Fruit fly (Drosophila melanogaster) whole organism, wandering third instar larva: Measurements from ENCODE around the gene Nmt.

ENCODE experiments used
- Abd-B ChIP-seq: fragments of >200 bp; optimal IDR thresholded peaks from 2 replicates; lab custom pipeline; 2017; ENCODE audit warnings: missing biosample characterization, missing genetic modification characterization
- CG32264 ChIP-seq: fragments of 200-800 bp; sonication (Bioruptor generic); optimal IDR thresholded peaks from 2 replicates; lab custom pipeline; 2016; ENCODE audit warnings: missing biosample characterization, missing genetic modification characterization
- CG9705 ChIP-seq: fragments of 200-800 bp; sonication (Bioruptor generic); optimal IDR thresholded peaks from 2 replicates; lab custom pipeline; 2018; ENCODE audit warnings: missing biosample characterization, mild to moderate bottlenecking, missing genetic modification characterization
- CrebA ChIP-seq: fragments of 200-800 bp; sonication (Bioruptor generic); optimal IDR thresholded peaks from 2 replicates; lab custom pipeline; 2016; ENCODE audit warnings: missing biosample characterization, mild to moderate bottlenecking, missing genetic modification characterization, borderline replicate concordance
- Dfd ChIP-seq: fragments of >200 bp; optimal IDR thresholded peaks from 2 replicates; lab custom pipeline; 2017; ENCODE audit warnings: missing biosample characterization, missing genetic modification characterization
- Dif ChIP-seq: fragments of 200-275, 200-300 bp; sonication (Bioruptor generic); optimal IDR thresholded peaks from 2 replicates; lab custom pipeline; 2018; ENCODE audit warnings: missing biosample characterization, missing genetic modification characterization; ENCODE audit not compliant: partially characterized antibody
- GATAd ChIP-seq: sonication (Bioruptor generic); optimal IDR thresholded peaks from 2 replicates; lab custom pipeline; 2016; ENCODE audit warnings: missing biosample characterization, missing genetic modification characterization
- HLH106 ChIP-seq: fragments of 200-800 bp; optimal IDR thresholded peaks from 3 replicates; lab custom pipeline; 2019; ENCODE audit warnings: missing biosample characterization, mild to moderate bottlenecking, missing genetic modification characterization, moderate library complexity
- Hnf4 ChIP-seq: fragments of 200-800 bp; sonication (Bioruptor generic); optimal IDR thresholded peaks from 2 replicates; lab custom pipeline; 2016; ENCODE audit warnings: missing biosample characterization, mild to moderate bottlenecking, missing genetic modification characterization
- Hr78 ChIP-seq: fragments of >200 bp; optimal IDR thresholded peaks from 2 replicates; lab custom pipeline; 2017; ENCODE audit warnings: missing biosample characterization, missing genetic modification characterization
- Hr83 ChIP-seq: fragments of 200-300 bp; sonication (Bioruptor generic); optimal IDR thresholded peaks from 2 replicates; lab custom pipeline; 2016; ENCODE audit warnings: missing biosample characterization, mild to moderate bottlenecking, missing genetic modification characterization, moderate library complexity; ENCODE audit not compliant: poor library complexity, severe bottlenecking
- Jra ChIP-seq: sonication (Bioruptor generic); optimal IDR thresholded peaks from 2 replicates; lab custom pipeline; 2016; ENCODE audit warnings: missing biosample characterization, missing genetic modification characterization
- Mio ChIP-seq: sonication (Bioruptor generic); optimal IDR thresholded peaks from 2 replicates; lab custom pipeline; 2016; ENCODE audit warnings: missing biosample characterization, missing genetic modification characterization
- Myc ChIP-seq: fragments of >200 bp; optimal IDR thresholded peaks from 2 replicates; lab custom pipeline; 2017
- N ChIP-seq: fragments of >200 bp; optimal IDR thresholded peaks from 2 replicates; lab custom pipeline; 2018; ENCODE audit warnings: missing biosample characterization, missing external identifiers, missing genetic modification characterization
- OdsH ChIP-seq: fragments of 200-800 bp; sonication (Bioruptor generic); optimal IDR thresholded peaks from 2 replicates; lab custom pipeline; 2016; ENCODE audit warnings: missing biosample characterization, mild to moderate bottlenecking, missing genetic modification characterization
- Rel ChIP-seq, 2 experiments: fragments of 200-800 bp; sonication (Bioruptor generic) in 1 of 2; optimal IDR thresholded peaks; 2 replicates in 1 of 2; 3 replicates in 1 of 2; lab custom pipeline; 2016 to 2019; ENCODE audit warnings: mild to moderate bottlenecking in 2 of 2, missing biosample characterization in 2 of 2, missing genetic modification characterization in 2 of 2, moderate library complexity in 1 of 2
- Sp1 ChIP-seq: fragments of 200-800 bp; sonication (Bioruptor generic); optimal IDR thresholded peaks from 3 replicates; lab custom pipeline; 2019; ENCODE audit warnings: missing biosample characterization, mild to moderate bottlenecking, missing genetic modification characterization, moderate library complexity
- Vsx2 ChIP-seq: fragments of 200-300, 225-300 bp; sonication (Bioruptor generic); optimal IDR thresholded peaks from 2 replicates; lab custom pipeline; 2018; ENCODE audit warnings: missing biosample characterization, missing genetic modification characterization; ENCODE audit not compliant: partially characterized antibody
- br ChIP-seq: fragments of 200-800 bp; sonication (Bioruptor generic); optimal IDR thresholded peaks from 2 replicates; lab custom pipeline; 2016; ENCODE audit warnings: missing biosample characterization, missing genetic modification characterization
- brk ChIP-seq: fragments of 200-800 bp; sonication (Bioruptor generic); optimal IDR thresholded peaks from 2 replicates; lab custom pipeline; 2016; ENCODE audit warnings: missing biosample characterization, mild to moderate bottlenecking, missing genetic modification characterization
- dl ChIP-seq, 2 experiments: fragments of 175-275, 200-275 bp in 1 of 2; fragments of 200-275 bp in 1 of 2; sonication (Bioruptor generic); optimal IDR thresholded peaks; lab custom pipeline; 2018; ENCODE audit warnings: mild to moderate bottlenecking in 2 of 2, missing biosample characterization in 2 of 2, missing genetic modification characterization in 2 of 2, moderate library complexity in 2 of 2; ENCODE audit not compliant: partially characterized antibody in 2 of 2, insufficient read depth in 1 of 2
- dmrt93B ChIP-seq: fragments of 200-800 bp; sonication (Bioruptor generic); optimal IDR thresholded peaks from 2 replicates; lab custom pipeline; 2018; ENCODE audit warnings: missing biosample characterization, mild to moderate bottlenecking, missing genetic modification characterization
- dsf ChIP-seq: sonication (Bioruptor generic); optimal IDR thresholded peaks from 2 replicates; lab custom pipeline; 2016; ENCODE audit warnings: missing biosample characterization, missing genetic modification characterization, borderline replicate concordance
- ey ChIP-seq: fragments of 200-800 bp; sonication (Bioruptor generic); optimal IDR thresholded peaks from 2 replicates; lab custom pipeline; 2016; ENCODE audit warnings: missing biosample characterization, missing genetic modification characterization
- foxo ChIP-seq, 2 experiments: fragments of 200-800 bp; sonication (Bioruptor generic); optimal IDR thresholded peaks; 2 replicates in 1 of 2; 3 replicates in 1 of 2; lab custom pipeline; 2016 to 2017; ENCODE audit warnings: missing biosample characterization in 2 of 2, missing genetic modification characterization in 2 of 2
- fru ChIP-seq: fragments of 200-800 bp; sonication (Bioruptor generic); optimal IDR thresholded peaks from 3 replicates; lab custom pipeline; 2016; ENCODE audit warnings: missing biosample characterization, mild to moderate bottlenecking, missing genetic modification characterization
- h ChIP-seq: fragments of 200-800 bp; sonication (Bioruptor generic); optimal IDR thresholded peaks from 3 replicates; lab custom pipeline; 2016; ENCODE audit warnings: missing biosample characterization, mild to moderate bottlenecking, missing genetic modification characterization
- jim ChIP-seq: fragments of 175-275, 200-325 bp; sonication (Bioruptor generic); optimal IDR thresholded peaks from 2 replicates; lab custom pipeline; 2016; ENCODE audit warnings: missing biosample characterization, mild to moderate bottlenecking, missing genetic modification characterization
- lola ChIP-seq: fragments of >200 bp; optimal IDR thresholded peaks from 2 replicates; lab custom pipeline; 2017; ENCODE audit warnings: missing biosample characterization, missing genetic modification characterization
- pan ChIP-seq: fragments of >200 bp; optimal IDR thresholded peaks from 2 replicates; lab custom pipeline; 2017
- psq ChIP-seq: fragments of 200-800 bp; sonication (Bioruptor generic); optimal IDR thresholded peaks from 3 replicates; lab custom pipeline; 2017; ENCODE audit warnings: missing biosample characterization, mild to moderate bottlenecking, missing genetic modification characterization, moderate library complexity
- rgr ChIP-seq: fragments of 200-800 bp; sonication (Bioruptor generic); optimal IDR thresholded peaks from 3 replicates; lab custom pipeline; 2016; ENCODE audit warnings: missing biosample characterization, mild to moderate bottlenecking, missing genetic modification characterization
- sage ChIP-seq: fragments of 200-800 bp; sonication (Bioruptor generic); optimal IDR thresholded peaks from 2 replicates; lab custom pipeline; 2016; ENCODE audit warnings: missing biosample characterization, mild to moderate bottlenecking, missing genetic modification characterization
- sv ChIP-seq: fragments of 200-800 bp; sonication (Bioruptor generic); optimal IDR thresholded peaks from 3 replicates; lab custom pipeline; 2016; ENCODE audit warnings: missing biosample characterization, missing genetic modification characterization
- tai ChIP-seq: sonication (Bioruptor generic); optimal IDR thresholded peaks from 2 replicates; lab custom pipeline; 2016; ENCODE audit warnings: missing biosample characterization, missing genetic modification characterization
- usp ChIP-seq: fragments of >200 bp; optimal IDR thresholded peaks from 2 replicates; lab custom pipeline; 2017; ENCODE audit warnings: missing biosample characterization, missing genetic modification characterization
- woc ChIP-seq: sonication (Bioruptor generic); optimal IDR thresholded peaks from 2 replicates; lab custom pipeline; 2016; ENCODE audit warnings: missing biosample characterization, mild to moderate bottlenecking, missing genetic modification characterization

Gene Nmt

DNA sequence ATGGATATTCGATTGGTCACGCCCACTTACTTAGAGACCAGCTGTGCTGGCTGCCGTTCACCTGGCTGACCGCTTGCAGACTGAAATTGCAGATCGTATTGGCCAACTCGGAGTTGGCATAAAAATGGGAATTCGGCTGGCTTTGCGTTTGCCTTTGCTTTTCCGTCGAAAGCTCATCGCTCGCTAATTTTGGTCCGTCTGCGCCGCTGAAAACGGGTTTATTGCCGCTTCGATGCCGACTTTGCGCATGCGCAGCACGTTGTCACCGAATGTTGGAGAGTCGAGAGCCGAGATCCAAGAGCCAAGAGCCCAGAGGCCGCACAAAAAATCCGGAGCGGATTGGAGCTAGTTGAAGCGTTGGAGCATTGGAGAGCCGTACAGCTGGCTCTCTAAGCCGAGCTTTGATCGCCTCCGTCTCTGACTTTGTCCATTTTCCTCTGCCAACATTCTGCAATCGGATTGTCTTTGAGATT lies 26.5 kb downstream of the Nmt start, which contains the start of gene CG13676:
Gene CG13676, minus strand, starts transcription at position 87 of the 473 bp plus-strand sequence.
- peak; percentile 44 for TF ChIP-seq Dif (GFP tag; lab: Kevin White, UChicago)
- peak; percentile 6 for TF ChIP-seq Sp1 (GFP tag; lab: Kevin White, UChicago)
- peak; percentile 76 for TF ChIP-seq Rel (GFP tag; optimal IDR thresholded peaks at IDR 0.05; lab: Kevin White, UChicago)
- TF ChIP-seq Rel (tag; optimal IDR thresholded peaks at IDR 0.05; lab: Kevin White, UChicago), result no peak
- TF ChIP-seq Vsx2 (GFP tag; lab: Kevin White, UChicago), result peak; percentile 67
- TF ChIP-seq CrebA, result peak; percentile 20
- TF ChIP-seq OdsH (GFP tag; lab: Kevin White, UChicago), result no peak
- no peak for TF ChIP-seq br (GFP tag; lab: Kevin White, UChicago)
- peak; percentile 79 to 83 for TF ChIP-seq dl (GFP tag; optimal IDR thresholded peaks at IDR 0.05; lab: Kevin White, UChicago; ENCODE audit: insufficient read depth in 1 of 2, partially characterized antibody in 2 of 2)

DNA sequence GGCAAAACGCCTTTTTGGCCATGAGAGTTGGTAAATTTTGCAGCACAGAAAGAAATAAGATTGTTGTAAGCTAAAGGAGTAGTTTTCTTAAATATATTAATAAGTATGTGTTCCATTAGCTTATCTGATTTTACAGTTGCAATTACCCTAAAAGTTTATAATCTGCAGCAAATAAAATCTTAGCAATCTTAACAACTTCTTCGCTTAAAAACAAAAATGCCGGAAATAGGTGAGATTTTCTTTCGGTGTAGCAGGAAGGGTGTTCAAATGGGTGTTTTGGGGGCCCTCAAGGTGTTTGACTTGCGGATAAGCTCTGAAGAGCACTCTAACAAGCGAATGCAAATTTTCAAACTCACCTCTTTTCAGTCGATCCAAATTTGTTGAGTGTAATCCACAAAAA lies 27.4 kb downstream of the Nmt start:
- TF ChIP-seq HLH106 (tag; lab: Kevin White, UChicago), result peak; percentile 23
- TF ChIP-seq psq (GFP tag; lab: Kevin White, UChicago), result no peak
- TF ChIP-seq N (GFP tag; lab: Kevin White, UChicago), result no peak
- no peak for TF ChIP-seq jim (GFP tag; lab: Kevin White, UChicago)
- TF ChIP-seq foxo (GFP tag; optimal IDR thresholded peaks at IDR 0.05; lab: Kevin White, UChicago), result no peak

DNA sequence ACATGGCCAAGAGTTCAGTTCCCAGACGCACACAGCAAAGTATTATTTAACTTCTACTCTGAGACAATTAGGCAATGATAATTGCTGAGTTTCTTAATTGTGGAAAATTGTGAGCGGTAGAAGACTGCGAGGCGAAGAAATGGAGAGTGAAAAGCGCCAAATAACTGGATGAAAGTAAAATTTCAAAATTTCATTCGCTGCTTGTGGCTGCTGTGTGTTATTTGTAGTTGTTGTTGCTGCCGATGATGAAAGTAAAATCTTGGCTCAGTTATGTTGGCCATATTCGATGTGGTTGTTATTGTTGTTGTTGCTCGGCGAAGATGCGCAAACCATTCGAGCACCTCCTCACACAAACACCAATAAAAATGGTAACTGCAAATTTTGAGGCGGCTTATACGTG lies 27.9 kb downstream of the Nmt start:
- TF ChIP-seq Hr83 (GFP tag; lab: Kevin White, UChicago), result no peak
- TF ChIP-seq CG32264, result no peak
- TF ChIP-seq N (GFP tag; lab: Kevin White, UChicago), result no peak
- TF ChIP-seq dl (GFP tag; optimal IDR thresholded peaks at IDR 0.05; lab: Kevin White, UChicago; ENCODE audit: insufficient read depth in 1 of 2, partially characterized antibody in 2 of 2), result no peak
- TF ChIP-seq Vsx2 (GFP tag; lab: Kevin White, UChicago), result no peak
- no peak for TF ChIP-seq lola (GFP tag; lab: Kevin White, UChicago)
- no peak for TF ChIP-seq ey (GFP tag; lab: Kevin White, UChicago)
- no peak for TF ChIP-seq tai (GFP tag; lab: Kevin White, UChicago)
- no peak for TF ChIP-seq psq (GFP tag; lab: Kevin White, UChicago)
- no peak for TF ChIP-seq Hr78 (GFP tag; lab: Kevin White, UChicago)
- no peak for TF ChIP-seq GATAd (GFP tag; lab: Kevin White, UChicago)
- no peak for TF ChIP-seq OdsH (GFP tag; lab: Kevin White, UChicago)
- no peak for TF ChIP-seq CG9705
- TF ChIP-seq brk, result no peak
- no peak for TF ChIP-seq sv
- no peak for TF ChIP-seq rgr (GFP tag; lab: Kevin White, UChicago)
- TF ChIP-seq Dif (GFP tag; lab: Kevin White, UChicago), result no peak

DNA sequence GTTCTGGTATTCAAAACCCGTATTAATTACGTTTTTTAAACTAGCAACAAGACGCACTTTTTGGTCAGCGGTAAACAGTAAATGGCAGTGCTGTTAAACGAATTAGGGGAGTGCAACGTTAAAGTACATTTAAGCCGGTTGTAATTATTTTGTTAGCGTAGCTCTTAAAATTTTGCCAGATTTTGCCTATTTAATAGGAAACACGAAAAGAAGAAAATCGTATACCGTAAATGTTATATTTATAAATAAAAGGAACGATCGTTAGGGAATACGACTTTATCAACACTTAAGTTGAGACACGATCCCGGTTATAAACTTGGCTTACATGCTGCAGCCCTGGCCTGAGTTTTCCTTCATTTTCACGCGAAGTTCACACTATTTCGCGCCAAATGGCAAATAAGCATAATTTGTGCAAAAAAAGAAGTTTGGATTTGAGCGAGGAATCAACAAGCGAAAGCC lies 40.8 kb downstream of the Nmt start, which contains the start of the genes Setx and mus301:
Gene Setx, minus strand, starts transcription at position 51 of the 459 bp plus-strand sequence.
Gene mus301, plus strand, starts transcription at position 361 of the 459 bp plus-strand sequence.
- TF ChIP-seq tai (GFP tag; lab: Kevin White, UChicago), result no peak
- no peak for TF ChIP-seq Dif (GFP tag; lab: Kevin White, UChicago)
- peak; percentile 89 for TF ChIP-seq sv
- no peak for TF ChIP-seq CrebA
- TF ChIP-seq Hnf4 (GFP tag; lab: Kevin White, UChicago), result no peak
- TF ChIP-seq HLH106 (tag; lab: Kevin White, UChicago), result peak; percentile 84
- TF ChIP-seq Sp1 (GFP tag; lab: Kevin White, UChicago), result peak; percentile 76
- peak; percentile 87 for TF ChIP-seq h (GFP tag; lab: Kevin White, UChicago)
- TF ChIP-seq dl (GFP tag; optimal IDR thresholded peaks at IDR 0.05; lab: Kevin White, UChicago; ENCODE audit: insufficient read depth in 1 of 2, partially characterized antibody in 2 of 2), result no peak
- TF ChIP-seq woc, result no peak
- TF ChIP-seq Vsx2 (GFP tag; lab: Kevin White, UChicago), result no peak
- TF ChIP-seq fru (GFP tag; lab: Kevin White, UChicago), result no peak
- TF ChIP-seq OdsH (GFP tag; lab: Kevin White, UChicago), result peak; percentile 72
- TF ChIP-seq brk, result no peak
- TF ChIP-seq pan (lab: Kevin White, UChicago), result no peak
- no peak for TF ChIP-seq Hr78 (GFP tag; lab: Kevin White, UChicago)
- TF ChIP-seq Rel (GFP tag; optimal IDR thresholded peaks at IDR 0.05; lab: Kevin White, UChicago), result no peak
- TF ChIP-seq Rel (tag; optimal IDR thresholded peaks at IDR 0.05; lab: Kevin White, UChicago), result no peak
- peak; percentile 82 for TF ChIP-seq br (GFP tag; lab: Kevin White, UChicago)
- peak; percentile 84 for TF ChIP-seq rgr (GFP tag; lab: Kevin White, UChicago)
- TF ChIP-seq dmrt93B, result no peak
- TF ChIP-seq jim (GFP tag; lab: Kevin White, UChicago), result no peak
- TF ChIP-seq usp (GFP tag; lab: Kevin White, UChicago), result no peak
- TF ChIP-seq foxo (GFP tag; optimal IDR thresholded peaks at IDR 0.05; lab: Kevin White, UChicago), result peak; percentile 17 to 89
- no peak for TF ChIP-seq Hr83 (GFP tag; lab: Kevin White, UChicago)
- no peak for TF ChIP-seq Abd-B (GFP tag; lab: Kevin White, UChicago)
- no peak for TF ChIP-seq Mio
- TF ChIP-seq lola (GFP tag; lab: Kevin White, UChicago), result no peak
- TF ChIP-seq dsf (GFP tag; lab: Kevin White, UChicago), result peak; percentile 68
- peak; percentile 39 for TF ChIP-seq Myc
- no peak for TF ChIP-seq GATAd (GFP tag; lab: Kevin White, UChicago)
- no peak for TF ChIP-seq sage (GFP tag; lab: Kevin White, UChicago)
- no peak for TF ChIP-seq N (GFP tag; lab: Kevin White, UChicago)
- peak; percentile 74 for TF ChIP-seq CG32264
- TF ChIP-seq Jra (GFP tag; lab: Kevin White, UChicago), result no peak
- no peak for TF ChIP-seq Dfd (GFP tag; lab: Kevin White, UChicago)
